Fruit fly (Drosophila melanogaster) whole organism, embryonic: Measurements from ENCODE around the gene CG15368.

ENCODE experiments used
- ATbp ChIP-seq: fragments of 200-800 bp; sonication (Bioruptor generic); optimal IDR thresholded peaks from 2 replicates; lab custom pipeline; 2017; ENCODE audit warnings: missing biosample characterization, mild to moderate bottlenecking, missing genetic modification characterization, missing genetic modification reagents
- Atf6 ChIP-seq: fragments of 200-800 bp; sonication (Bioruptor generic); IDR thresholded peaks from 2 replicates; pipeline ENCODE4 v1.3.6; 2022; ENCODE audit warnings: missing biosample characterization, missing genetic modification characterization
- B-H2 ChIP-seq: fragments of 200-800 bp; sonication (Bioruptor generic); optimal IDR thresholded peaks from 2 replicates; lab custom pipeline; 2018; ENCODE audit warnings: missing biosample characterization, mild to moderate bottlenecking, missing genetic modification characterization
- CG10274 ChIP-seq: fragments of 200-800 bp; sonication (Bioruptor generic); optimal IDR thresholded peaks from 3 replicates; lab custom pipeline; 2017; ENCODE audit warnings: missing biosample characterization, mild to moderate bottlenecking, missing genetic modification characterization
- CG10321 ChIP-seq: fragments of 200-800 bp; sonication (Bioruptor generic); IDR thresholded peaks from 2 replicates; pipeline ENCODE4 v1.3.6; 2022; ENCODE audit warnings: missing biosample characterization, missing genetic modification characterization
- CG10543 ChIP-seq: fragments of 200-800 bp; sonication (Bioruptor generic); optimal IDR thresholded peaks from 3 replicates; lab custom pipeline; 2017; ENCODE audit warnings: missing biosample characterization, mild to moderate bottlenecking, missing genetic modification characterization, moderate library complexity
- CG11560 ChIP-seq: fragments of 200-800 bp; sonication (Bioruptor generic); IDR thresholded peaks from 3 replicates; pipeline ENCODE4 v1.3.6; 2022; ENCODE audit warnings: missing biosample characterization, missing genetic modification characterization
- CG12071 ChIP-seq: fragments of 200-800 bp; sonication (Bioruptor generic); optimal IDR thresholded peaks from 3 replicates; lab custom pipeline; 2018; ENCODE audit warnings: missing biosample characterization, mild to moderate bottlenecking, missing genetic modification characterization
- CG12104 ChIP-seq: fragments of 200-800 bp; sonication (Bioruptor generic); optimal IDR thresholded peaks from 3 replicates; lab custom pipeline; 2016; ENCODE audit warnings: missing biosample characterization, missing genetic modification characterization
- CG12299 ChIP-seq: fragments of 200-800 bp; sonication (Bioruptor generic); optimal IDR thresholded peaks from 2 replicates; lab custom pipeline; 2018; ENCODE audit warnings: missing biosample characterization, mild to moderate bottlenecking, missing genetic modification characterization
- CG15011 ChIP-seq: fragments of 200-800 bp; sonication (Bioruptor generic); optimal IDR thresholded peaks from 3 replicates; lab custom pipeline; 2018; ENCODE audit warnings: missing biosample characterization, mild to moderate bottlenecking, missing genetic modification characterization
- CG17361 ChIP-seq: fragments of 200-800 bp; sonication (Bioruptor generic); IDR thresholded peaks from 3 replicates; pipeline ENCODE4 v1.3.6; 2022; ENCODE audit warnings: missing biosample characterization, missing genetic modification characterization
- CG18476 ChIP-seq: fragments of 200-800 bp; sonication (Bioruptor generic); optimal IDR thresholded peaks from 2 replicates; lab custom pipeline; 2016; ENCODE audit warnings: missing biosample characterization, mild to moderate bottlenecking, missing genetic modification characterization
- CG18764 ChIP-seq: fragments of 200-800 bp; sonication (Bioruptor generic); optimal IDR thresholded peaks from 3 replicates; lab custom pipeline; 2016; ENCODE audit warnings: missing biosample characterization, missing genetic modification characterization
- CG2875 ChIP-seq: fragments of 200-800 bp; sonication (Bioruptor generic); optimal IDR thresholded peaks from 2 replicates; lab custom pipeline; 2017; ENCODE audit warnings: missing biosample characterization, mild to moderate bottlenecking, missing genetic modification characterization, missing genetic modification reagents
- CG4424 ChIP-seq: fragments of 200-800 bp; sonication (Bioruptor generic); optimal IDR thresholded peaks from 3 replicates; lab custom pipeline; 2016; ENCODE audit warnings: missing biosample characterization, missing genetic modification characterization
- CG6791 ChIP-seq: fragments of 200-800 bp; sonication (Bioruptor generic); IDR thresholded peaks from 3 replicates; pipeline ENCODE4 v1.3.6; 2022; ENCODE audit warnings: missing biosample characterization, missing genetic modification characterization; ENCODE audit not compliant: partially characterized antibody
- CG7786 ChIP-seq: fragments of 200-800 bp; sonication (Bioruptor generic); optimal IDR thresholded peaks from 2 replicates; lab custom pipeline; 2016; ENCODE audit warnings: missing biosample characterization, missing genetic modification characterization
- CG7987 ChIP-seq: fragments of 200-800 bp; sonication (Bioruptor generic); optimal IDR thresholded peaks from 2 replicates; lab custom pipeline; 2018; ENCODE audit warnings: missing biosample characterization, mild to moderate bottlenecking, missing genetic modification characterization, moderate library complexity
- CG9609 ChIP-seq: fragments of 200-800 bp; sonication (Bioruptor generic); optimal IDR thresholded peaks from 3 replicates; lab custom pipeline; 2016; ENCODE audit warnings: missing biosample characterization, missing genetic modification characterization
- CG9797 ChIP-seq: fragments of 200-800 bp; sonication (Bioruptor generic); optimal IDR thresholded peaks from 3 replicates; lab custom pipeline; 2018; ENCODE audit warnings: missing biosample characterization, mild to moderate bottlenecking, missing genetic modification characterization
- CG9817 ChIP-seq: fragments of 200-800 bp; sonication (Bioruptor generic); optimal IDR thresholded peaks from 2 replicates; lab custom pipeline; 2018; ENCODE audit warnings: missing biosample characterization, mild to moderate bottlenecking, missing genetic modification characterization, moderate library complexity
- CHES-1-like ChIP-seq: fragments of 200-800 bp; sonication (Bioruptor generic); optimal IDR thresholded peaks from 2 replicates; lab custom pipeline; 2016; ENCODE audit warnings: missing biosample characterization, missing genetic modification characterization
- CTCF ChIP-seq: fragments of 200-800 bp; sonication (Bioruptor generic); optimal IDR thresholded peaks from 2 replicates; lab custom pipeline; 2017; ENCODE audit warnings: missing biosample characterization, mild to moderate bottlenecking, missing genetic modification characterization, moderate library complexity
- E2f1 ChIP-seq: fragments of 200-800 bp; sonication (Bioruptor generic); IDR thresholded peaks from 2 replicates; pipeline ENCODE4 v1.3.6; 2022; ENCODE audit warnings: missing biosample characterization, missing genetic modification characterization
- Hey ChIP-seq: fragments of 200-800 bp; sonication (Bioruptor generic); optimal IDR thresholded peaks from 3 replicates; lab custom pipeline; 2018; ENCODE audit warnings: missing biosample characterization, mild to moderate bottlenecking, missing genetic modification characterization
- Lhr ChIP-seq: fragments of 200-800 bp; sonication (Bioruptor generic); optimal IDR thresholded peaks from 3 replicates; lab custom pipeline; 2017; ENCODE audit warnings: mild to moderate bottlenecking, missing biosample characterization, missing genetic modification reagents, missing genetic modification characterization
- Lpt ChIP-seq: fragments of >200 bp; optimal IDR thresholded peaks from 2 replicates; lab custom pipeline; 2018; ENCODE audit warnings: missing biosample characterization, missing genetic modification characterization
- Max ChIP-seq: fragments of 200-800 bp; sonication (Bioruptor generic); optimal IDR thresholded peaks from 2 replicates; lab custom pipeline; 2016; ENCODE audit warnings: missing biosample characterization, mild to moderate bottlenecking, missing genetic modification characterization
- Mes4 ChIP-seq: fragments of 200-800 bp; sonication (Bioruptor generic); optimal IDR thresholded peaks from 2 replicates; lab custom pipeline; 2016; ENCODE audit warnings: missing biosample characterization, missing genetic modification characterization
- Nf-YA ChIP-seq: fragments of 200-800 bp; sonication (Bioruptor generic); IDR thresholded peaks from 2 replicates; pipeline ENCODE4 v1.3.6; 2022; ENCODE audit warnings: missing biosample characterization, missing genetic modification characterization
- Optix ChIP-seq: fragments of 200-800 bp; sonication (Bioruptor generic); IDR thresholded peaks from 3 replicates; pipeline ENCODE4 v1.3.6; 2022; ENCODE audit warnings: missing biosample characterization, missing genetic modification characterization
- Sin3A ChIP-seq: fragments of >200 bp; optimal IDR thresholded peaks from 2 replicates; lab custom pipeline; 2018
- Sry-δ ChIP-seq: fragments of 200-800 bp; sonication (Bioruptor generic); optimal IDR thresholded peaks from 2 replicates; lab custom pipeline; 2016; ENCODE audit warnings: missing biosample characterization, missing genetic modification characterization
- Stat92E ChIP-seq, 3 experiments: fragments of >200 bp in 2 of 3; fragments of 200-800 bp in 1 of 3; sonication (Bioruptor generic) in 1 of 3; optimal IDR thresholded peaks; 2 replicates each; lab custom pipeline; 2017 to 2019; ENCODE audit warnings: missing biosample characterization in 3 of 3, missing genetic modification characterization in 3 of 3, mild to moderate bottlenecking in 1 of 3, moderate library complexity in 1 of 3
- Taf1 ChIP-seq: fragments of 200-800 bp; sonication (Bioruptor generic); IDR thresholded peaks from 2 replicates; pipeline ENCODE4 v1.3.6; 2022; ENCODE audit warnings: missing biosample characterization, missing genetic modification characterization
- ato ChIP-seq: fragments of 200-800 bp; sonication (Bioruptor generic); IDR thresholded peaks from 2 replicates; pipeline ENCODE4 v1.3.6; 2022; ENCODE audit warnings: missing biosample characterization, missing genetic modification characterization; ENCODE audit not compliant: partially characterized antibody
- crol ChIP-seq: fragments of 200-800 bp; sonication (Bioruptor generic); IDR thresholded peaks from 2 replicates; pipeline ENCODE4 v1.3.6; 2022; ENCODE audit warnings: missing biosample characterization, missing genetic modification characterization
- fd102C ChIP-seq: fragments of 200-800 bp; sonication (Bioruptor generic); optimal IDR thresholded peaks from 2 replicates; lab custom pipeline; 2018; ENCODE audit warnings: missing biosample characterization, mild to moderate bottlenecking, missing genetic modification characterization, moderate library complexity
- fd64A ChIP-seq: fragments of 200-800 bp; sonication (Bioruptor generic); optimal IDR thresholded peaks from 3 replicates; lab custom pipeline; 2018; ENCODE audit warnings: missing biosample characterization, mild to moderate bottlenecking, missing genetic modification characterization
- fd96Cb ChIP-seq: fragments of 200-800 bp; sonication (Bioruptor generic); optimal IDR thresholded peaks from 2 replicates; lab custom pipeline; 2018; ENCODE audit warnings: missing biosample characterization, mild to moderate bottlenecking, missing genetic modification characterization, moderate library complexity
- gsb-n ChIP-seq: fragments of 200-800 bp; sonication (Bioruptor generic); optimal IDR thresholded peaks from 3 replicates; lab custom pipeline; 2018; ENCODE audit warnings: missing biosample characterization, mild to moderate bottlenecking, missing genetic modification characterization
- org-1 ChIP-seq: fragments of 200-800 bp; sonication (Bioruptor generic); optimal IDR thresholded peaks from 2 replicates; lab custom pipeline; 2017; ENCODE audit warnings: missing biosample characterization, missing genetic modification characterization
- pan ChIP-seq, 4 experiments: fragments of >200 bp in 3 of 4; fragments of 200-800 bp in 1 of 4; sonication (Bioruptor generic) in 1 of 4; optimal IDR thresholded peaks in 3 of 4; IDR thresholded peaks in 1 of 4; 2 replicates each; pipeline versions ENCODE4 v1.3.6 to Lab custom; 2017 to 2022; ENCODE audit warnings: missing biosample characterization in 2 of 4, missing genetic modification characterization in 2 of 4, mixed read lengths in 1 of 4
- pb ChIP-seq: fragments of 200-800 bp; sonication (Bioruptor generic); optimal IDR thresholded peaks from 3 replicates; lab custom pipeline; 2016; ENCODE audit warnings: missing biosample characterization, missing genetic modification characterization
- peb ChIP-seq: fragments of 200-800 bp; sonication (Bioruptor generic); IDR thresholded peaks from 2 replicates; pipeline ENCODE4 v1.3.6; 2022; ENCODE audit warnings: missing biosample characterization, missing genetic modification characterization
- sna ChIP-seq: fragments of 200-800 bp; sonication (Bioruptor generic); IDR thresholded peaks from 2 replicates; pipeline ENCODE4 v1.3.6; 2022; ENCODE audit warnings: missing biosample characterization, missing genetic modification characterization; ENCODE audit not compliant: partially characterized antibody
- sob ChIP-seq: fragments of 200-800 bp; sonication (Bioruptor generic); IDR thresholded peaks from 2 replicates; pipeline ENCODE4 v1.3.6; 2022; ENCODE audit warnings: missing biosample characterization, missing genetic modification characterization
- tio ChIP-seq: fragments of 200-800 bp; sonication (Bioruptor generic); optimal IDR thresholded peaks from 2 replicates; lab custom pipeline; 2017; ENCODE audit warnings: missing biosample characterization, missing genetic modification characterization, inconsistent platforms
- ttk ChIP-seq: fragments of 200-800 bp; sonication (Bioruptor generic); IDR thresholded peaks from 2 replicates; pipeline ENCODE4 v2.1.2; 2022; ENCODE audit warnings: missing biosample characterization, missing genetic modification characterization
- usp ChIP-seq: fragments of >200 bp; optimal IDR thresholded peaks from 2 replicates; lab custom pipeline; 2017; ENCODE audit warnings: missing biosample characterization, missing genetic modification characterization
- vvl ChIP-seq: fragments of 200-800 bp; sonication (Bioruptor generic); IDR thresholded peaks from 2 replicates; pipeline ENCODE4 v1.3.6; 2022; ENCODE audit warnings: missing biosample characterization, missing genetic modification characterization

Gene CG15368

dm6 chrX:9193604-9194003, 22.0 kb upstream of the CG15368 start, which contains the start of gene CG12106 (continued):
- no peak for TF ChIP-seq ato (GFP tag; lab: Robert Waterston, UW)
- no peak for TF ChIP-seq CG10321
- TF ChIP-seq Lhr (GFP tag; lab: Kevin White, UChicago) = no peak
- TF ChIP-seq CG7786 (GFP tag; lab: Kevin White, UChicago) = no peak
- no peak for TF ChIP-seq Nf-YA (GFP tag; lab: Robert Waterston, UW)
- TF ChIP-seq fd102C (GFP tag; lab: Kevin White, UChicago) = no peak
- no peak for TF ChIP-seq CTCF (GFP tag; lab: Kevin White, UChicago)
- TF ChIP-seq sob (GFP tag; lab: Robert Waterston, UW) = 0 out of 2 replicates have a peak, but pooled peaks have one; percentile 13
- no peak for TF ChIP-seq CG9797 (GFP tag; lab: Kevin White, UChicago)
- no peak for TF ChIP-seq Hey (tag; lab: Kevin White, UChicago)
- no peak for TF ChIP-seq CG11560 (tag; lab: Robert Waterston, UW)
- no peak for TF ChIP-seq pan (optimal IDR thresholded peaks at IDR 0.05; lab: Kevin White, UChicago)
- peak in 1 of 2 experiments; percentile 44 for TF ChIP-seq pan (GFP tag; optimal IDR thresholded peaks at IDR 0.05 in 1 of 2, IDR thresholded peaks at IDR 0.05 in 1 of 2)
- peak; percentile 32 for TF ChIP-seq CG9609 (GFP tag; lab: Kevin White, UChicago)
- TF ChIP-seq fd96Cb (tag; lab: Kevin White, UChicago) = peak; percentile 37
- no peak for TF ChIP-seq usp (GFP tag; lab: Kevin White, UChicago)
- no peak for TF ChIP-seq Taf1 (GFP tag; lab: Robert Waterston, UW)
- TF ChIP-seq sna = no peak
- TF ChIP-seq Sin3A (lab: Kevin White, UChicago) = no peak
- TF ChIP-seq pb (GFP tag; lab: Kevin White, UChicago) = no peak
- no peak for TF ChIP-seq CG12071 (GFP tag; lab: Kevin White, UChicago)
- TF ChIP-seq ATbp = no peak
- peak; percentile 40 for TF ChIP-seq E2f1
- TF ChIP-seq Stat92E (GFP tag; optimal IDR thresholded peaks at IDR 0.05; lab: Kevin White, UChicago) = no peak
- no peak for TF ChIP-seq tio (GFP tag; lab: Kevin White, UChicago)
- no peak for TF ChIP-seq Mes4 (GFP tag; lab: Kevin White, UChicago)
- no peak for TF ChIP-seq CG12299 (tag; lab: Kevin White, UChicago)
- no peak for TF ChIP-seq CG18764 (GFP tag; lab: Kevin White, UChicago)
- TF ChIP-seq CHES-1-like (GFP tag; lab: Kevin White, UChicago) = peak; percentile 15
- no peak for TF ChIP-seq CG12104
- no peak for TF ChIP-seq Sry-δ (GFP tag; lab: Kevin White, UChicago)
- no peak for TF ChIP-seq peb (GFP tag; lab: Robert Waterston, UW)
- TF ChIP-seq Max = no peak
- no peak for TF ChIP-seq CG6791 (GFP tag; lab: Robert Waterston, UW)
- peak; percentile 28 for TF ChIP-seq B-H2 (GFP tag; lab: Kevin White, UChicago)
- no peak for TF ChIP-seq Lpt (GFP tag; lab: Kevin White, UChicago)
- TF ChIP-seq CG18476 (GFP tag; lab: Kevin White, UChicago) = peak; percentile 23
- no peak for TF ChIP-seq Optix (GFP tag; lab: Robert Waterston, UW)
- TF ChIP-seq CG9817 = peak; percentile 40
- TF ChIP-seq fd64A = no peak
- TF ChIP-seq CG10274 = peak; percentile 36
- no peak for TF ChIP-seq CG7987 (GFP tag; lab: Kevin White, UChicago)
- no peak for TF ChIP-seq ttk (GFP tag; lab: Robert Waterston, UW)
- no peak for TF ChIP-seq org-1 (GFP tag; lab: Kevin White, UChicago)
- TF ChIP-seq crol (GFP tag; lab: Robert Waterston, UW) = no peak
- TF ChIP-seq gsb-n (tag; lab: Kevin White, UChicago) = no peak
- TF ChIP-seq CG15011 (GFP tag; lab: Kevin White, UChicago) = no peak
- 0 out of 2 replicates have a peak, but pooled peaks have one; percentile 29 for TF ChIP-seq Atf6
- no peak for TF ChIP-seq CG2875 (GFP tag; lab: Kevin White, UChicago)
- TF ChIP-seq CG17361 (GFP tag; lab: Robert Waterston, UW) = peak; percentile 41; the same call in 1 of the 3 replicates
- peak; percentile 23 for TF ChIP-seq CG4424 (GFP tag; lab: Kevin White, UChicago)
- no peak; the same call in 1 of the 2 replicates for TF ChIP-seq vvl
- TF ChIP-seq CG10543 (GFP tag; lab: Kevin White, UChicago) = peak; percentile 32
